Fruit fly (Drosophila melanogaster) whole organism, prepupa: Measurements from ENCODE around the gene Nepl19.

Experiments
- Blimp-1 ChIP-seq: fragments of 200-800 bp; sonication (Bioruptor generic); optimal IDR thresholded peaks from 3 replicates; lab custom pipeline; 2017; ENCODE audit warnings: missing biosample characterization, missing genetic modification characterization, mild to moderate bottlenecking, moderate library complexity, missing genetic modification reagents
- CG10631 ChIP-seq: fragments of 200-800 bp; sonication (Bioruptor generic); optimal IDR thresholded peaks from 2 replicates; lab custom pipeline; 2016; ENCODE audit warnings: missing biosample characterization, missing genetic modification characterization
- CG10669 ChIP-seq: fragments of 200-800 bp; sonication (Bioruptor generic); optimal IDR thresholded peaks from 3 replicates; lab custom pipeline; 2018; ENCODE audit warnings: missing biosample characterization, mild to moderate bottlenecking, missing genetic modification characterization, moderate library complexity
- CG11294 ChIP-seq: fragments of 200-800 bp; sonication (Bioruptor generic); IDR thresholded peaks from 2 replicates; pipeline ENCODE4 v1.3.6; 2022; ENCODE audit warnings: missing biosample characterization, missing genetic modification characterization
- CG11762 ChIP-seq: fragments of 200-800 bp; sonication (Bioruptor generic); optimal IDR thresholded peaks from 3 replicates; lab custom pipeline; 2016; ENCODE audit warnings: missing biosample characterization, missing genetic modification characterization; ENCODE audit not compliant: insufficient read depth
- CG11902 ChIP-seq: fragments of 200-800 bp; sonication (Bioruptor generic); optimal IDR thresholded peaks from 3 replicates; lab custom pipeline; 2016; ENCODE audit warnings: missing biosample characterization, missing genetic modification characterization
- CG15336 ChIP-seq: fragments of 200-800 bp; sonication (Bioruptor generic); IDR thresholded peaks from 2 replicates; pipeline ENCODE4 v1.3.6; 2022; ENCODE audit warnings: missing biosample characterization, missing genetic modification characterization
- CG1621 ChIP-seq: fragments of 200-800 bp; sonication (Bioruptor generic); optimal IDR thresholded peaks from 3 replicates; lab custom pipeline; 2018; ENCODE audit warnings: missing biosample characterization, mild to moderate bottlenecking, missing genetic modification characterization
- CG16779 ChIP-seq: fragments of 200-800 bp; sonication (Bioruptor generic); optimal IDR thresholded peaks from 3 replicates; lab custom pipeline; 2017; ENCODE audit warnings: missing biosample characterization, mild to moderate bottlenecking, missing genetic modification characterization
- CG3032 ChIP-seq: fragments of 200-800 bp; optimal IDR thresholded peaks from 2 replicates; lab custom pipeline; 2019; ENCODE audit warnings: missing biosample characterization, mild to moderate bottlenecking, missing genetic modification characterization, moderate library complexity
- CG31627 ChIP-seq: fragments of 200-800 bp; sonication (Bioruptor generic); optimal IDR thresholded peaks from 3 replicates; lab custom pipeline; 2016; ENCODE audit warnings: missing biosample characterization, missing genetic modification characterization
- CG32006 ChIP-seq: fragments of 200-800 bp; sonication (Bioruptor generic); optimal IDR thresholded peaks from 3 replicates; lab custom pipeline; 2017; ENCODE audit warnings: missing biosample characterization, mild to moderate bottlenecking, missing genetic modification characterization
- CG34406 ChIP-seq: fragments of 200-800 bp; sonication (Bioruptor generic); optimal IDR thresholded peaks from 3 replicates; lab custom pipeline; 2016; ENCODE audit warnings: missing biosample characterization, missing genetic modification characterization
- CG3919 ChIP-seq: fragments of 200-800 bp; sonication (Bioruptor generic); optimal IDR thresholded peaks from 3 replicates; lab custom pipeline; 2016; ENCODE audit warnings: missing biosample characterization, missing genetic modification characterization
- CG4318 ChIP-seq: fragments of 200-800 bp; sonication (Bioruptor generic); optimal IDR thresholded peaks from 3 replicates; lab custom pipeline; 2017; ENCODE audit warnings: missing biosample characterization, mild to moderate bottlenecking, missing genetic modification characterization
- CG6163 ChIP-seq: fragments of 200-800 bp; sonication (Bioruptor generic); IDR thresholded peaks from 3 replicates; pipeline ENCODE4 v1.3.6; 2022; ENCODE audit warnings: missing biosample characterization, missing genetic modification characterization
- CG6276 ChIP-seq: fragments of 200-800 bp; sonication (Bioruptor generic); optimal IDR thresholded peaks from 2 replicates; lab custom pipeline; 2017; ENCODE audit warnings: missing biosample characterization, mild to moderate bottlenecking, missing genetic modification characterization
- CG6808 ChIP-seq: fragments of 200-800 bp; sonication (Bioruptor generic); optimal IDR thresholded peaks from 3 replicates; lab custom pipeline; 2017; ENCODE audit warnings: missing biosample characterization, missing genetic modification characterization, mild to moderate bottlenecking, moderate library complexity, missing genetic modification reagents
- CG7368 ChIP-seq: fragments of 200-800 bp; sonication (Bioruptor generic); optimal IDR thresholded peaks from 3 replicates; lab custom pipeline; 2016; ENCODE audit warnings: missing biosample characterization, missing genetic modification characterization
- CG8119 ChIP-seq: fragments of 200-800 bp; sonication (Bioruptor generic); IDR thresholded peaks from 3 replicates; pipeline ENCODE4 v1.3.6; 2022; ENCODE audit warnings: missing biosample characterization, missing genetic modification characterization
- CG8319 ChIP-seq: fragments of 200-800 bp; sonication (Bioruptor generic); optimal IDR thresholded peaks from 3 replicates; lab custom pipeline; 2016; ENCODE audit warnings: missing biosample characterization, missing genetic modification characterization
- CG8632 ChIP-seq: fragments of 200-800 bp; sonication (Bioruptor generic); optimal IDR thresholded peaks from 3 replicates; lab custom pipeline; 2016; ENCODE audit warnings: missing biosample characterization, missing genetic modification characterization
- CG9139 ChIP-seq: fragments of 200-800 bp; sonication (Bioruptor generic); optimal IDR thresholded peaks from 3 replicates; lab custom pipeline; 2017; ENCODE audit warnings: missing biosample characterization, mild to moderate bottlenecking, missing genetic modification characterization
- Eip75B ChIP-seq: fragments of 200-800 bp; sonication (Bioruptor generic); optimal IDR thresholded peaks from 3 replicates; lab custom pipeline; 2016; ENCODE audit warnings: missing biosample characterization, missing genetic modification characterization
- Eip78C ChIP-seq: fragments of 200-800 bp; sonication (Bioruptor generic); peaks from one replicate; lab custom pipeline; 2016; ENCODE audit warnings: missing biosample characterization, missing genetic modification characterization
- Eip93F ChIP-seq: fragments of 200-800 bp; sonication (Bioruptor generic); optimal IDR thresholded peaks from 2 replicates; lab custom pipeline; 2016; ENCODE audit warnings: missing biosample characterization, mild to moderate bottlenecking, missing genetic modification characterization
- Ets21C ChIP-seq: fragments of 200-800 bp; sonication (Bioruptor generic); optimal IDR thresholded peaks from 3 replicates; lab custom pipeline; 2016; ENCODE audit warnings: missing biosample characterization, missing genetic modification characterization
- Ets96B ChIP-seq: fragments of 200-800 bp; optimal IDR thresholded peaks from 2 replicates; lab custom pipeline; 2019; ENCODE audit warnings: missing biosample characterization, mild to moderate bottlenecking, missing genetic modification characterization, moderate library complexity
- Gug ChIP-seq: fragments of 200-800 bp; sonication (Bioruptor generic); IDR thresholded peaks from 2 replicates; pipeline ENCODE4 v1.3.6; 2022; ENCODE audit warnings: missing biosample characterization, missing genetic modification characterization
- Hr38 ChIP-seq: sonication (Bioruptor generic); optimal IDR thresholded peaks from 2 replicates; lab custom pipeline; 2016; ENCODE audit warnings: missing biosample characterization, missing genetic modification characterization
- Hr39 ChIP-seq: fragments of 200-800 bp; sonication (Bioruptor generic); optimal IDR thresholded peaks from 2 replicates; lab custom pipeline; 2016; ENCODE audit warnings: missing biosample characterization, missing genetic modification characterization
- Hr4 ChIP-seq: fragments of 200-800 bp; sonication (Bioruptor generic); optimal IDR thresholded peaks from 3 replicates; lab custom pipeline; 2016; ENCODE audit warnings: missing biosample characterization, missing genetic modification characterization
- Lpt ChIP-seq: fragments of 200-800 bp; sonication (Bioruptor generic); optimal IDR thresholded peaks from 3 replicates; lab custom pipeline; 2016; ENCODE audit warnings: missing biosample characterization, missing genetic modification characterization
- Met ChIP-seq: fragments of 200-800 bp; sonication (Bioruptor generic); optimal IDR thresholded peaks from 3 replicates; lab custom pipeline; 2016; ENCODE audit warnings: missing biosample characterization, missing genetic modification characterization
- OdsH ChIP-seq: fragments of 200-800 bp; sonication (Bioruptor generic); optimal IDR thresholded peaks from 3 replicates; lab custom pipeline; 2016; ENCODE audit warnings: missing biosample characterization, missing genetic modification characterization
- Smox ChIP-seq: fragments of 200-800 bp; sonication (Bioruptor generic); optimal IDR thresholded peaks from 3 replicates; lab custom pipeline; 2016; ENCODE audit warnings: missing biosample characterization, missing genetic modification characterization
- Sox102F ChIP-seq: fragments of 200-800 bp; sonication (Bioruptor generic); optimal IDR thresholded peaks from 2 replicates; lab custom pipeline; 2016; ENCODE audit warnings: missing biosample characterization, mild to moderate bottlenecking, missing genetic modification characterization
- Sox14 ChIP-seq: fragments of 200-800 bp; sonication (Bioruptor generic); optimal IDR thresholded peaks from 3 replicates; lab custom pipeline; 2016; ENCODE audit warnings: missing biosample characterization, missing genetic modification characterization
- Sox15 ChIP-seq: fragments of 200-800 bp; sonication (Bioruptor generic); optimal IDR thresholded peaks from 3 replicates; lab custom pipeline; 2016; ENCODE audit warnings: missing biosample characterization, missing genetic modification characterization
- acj6 ChIP-seq: fragments of 200-800 bp; sonication (Bioruptor generic); optimal IDR thresholded peaks from 3 replicates; lab custom pipeline; 2016; ENCODE audit warnings: missing biosample characterization, missing genetic modification characterization
- cyc ChIP-seq: fragments of 200-800 bp; sonication (Bioruptor generic); optimal IDR thresholded peaks from 3 replicates; lab custom pipeline; 2016; ENCODE audit warnings: missing biosample characterization, missing genetic modification characterization
- dac ChIP-seq: fragments of 200-800 bp; sonication (Bioruptor generic); optimal IDR thresholded peaks from 2 replicates; lab custom pipeline; 2017; ENCODE audit warnings: missing biosample characterization, mild to moderate bottlenecking, missing genetic modification characterization
- dsx ChIP-seq: fragments of 200-800 bp; optimal IDR thresholded peaks from 3 replicates; lab custom pipeline; 2019; ENCODE audit warnings: missing biosample characterization, mild to moderate bottlenecking, missing genetic modification characterization, moderate library complexity; ENCODE audit not compliant: poor library complexity, severe bottlenecking
- fd59A ChIP-seq: fragments of 200-800 bp; sonication (Bioruptor generic); optimal IDR thresholded peaks from 2 replicates; lab custom pipeline; 2017; ENCODE audit warnings: missing biosample characterization, mild to moderate bottlenecking, missing genetic modification characterization, missing genetic modification reagents
- fd85E ChIP-seq: fragments of 200-800 bp; sonication (Bioruptor generic); optimal IDR thresholded peaks from 3 replicates; lab custom pipeline; 2016; ENCODE audit warnings: missing biosample characterization, missing genetic modification characterization
- fkh ChIP-seq: fragments of 200-800 bp; sonication (Bioruptor generic); optimal IDR thresholded peaks from 3 replicates; lab custom pipeline; 2017; ENCODE audit warnings: missing biosample characterization, mild to moderate bottlenecking, missing genetic modification characterization, moderate library complexity
- lz ChIP-seq: fragments of 200-800 bp; sonication (Bioruptor generic); optimal IDR thresholded peaks from 3 replicates; lab custom pipeline; 2016; ENCODE audit warnings: missing biosample characterization, missing genetic modification characterization
- salr ChIP-seq, 2 experiments: fragments of 200-800 bp; sonication (Bioruptor generic); optimal IDR thresholded peaks; 3 replicates each; lab custom pipeline; 2016 to 2018; ENCODE audit warnings: missing biosample characterization in 2 of 2, missing genetic modification characterization in 2 of 2, mild to moderate bottlenecking in 1 of 2
- spab ChIP-seq: fragments of 200-800 bp; sonication (Bioruptor generic); optimal IDR thresholded peaks from 2 replicates; lab custom pipeline; 2017; ENCODE audit warnings: missing biosample characterization, mild to moderate bottlenecking, missing genetic modification characterization, missing genetic modification reagents
- ss ChIP-seq, 2 experiments: fragments of 200-800 bp; sonication (Bioruptor generic); optimal IDR thresholded peaks; 2 replicates in 1 of 2; 3 replicates in 1 of 2; lab custom pipeline; 2017 to 2018; ENCODE audit warnings: mild to moderate bottlenecking in 2 of 2, missing biosample characterization in 2 of 2, missing genetic modification characterization in 2 of 2, moderate library complexity in 1 of 2
- topi ChIP-seq: fragments of 200-800 bp; sonication (Bioruptor generic); optimal IDR thresholded peaks from 3 replicates; lab custom pipeline; 2016; ENCODE audit warnings: missing biosample characterization, missing genetic modification characterization
- vri ChIP-seq: fragments of 200-800 bp; sonication (Bioruptor generic); optimal IDR thresholded peaks from 3 replicates; lab custom pipeline; 2016; ENCODE audit warnings: missing biosample characterization, mild to moderate bottlenecking, missing genetic modification characterization

Nepl19 gene

dm6 chr3R:28858241-28858647 is 21.7 kb downstream of the Nepl19 start:
- TF ChIP-seq CG32006, result peak; percentile 63
- TF ChIP-seq CG9139 (GFP tag; lab: Kevin White, UChicago), result peak; percentile 97
- TF ChIP-seq CG11762, result peak; percentile 57
- peak; percentile 41 for TF ChIP-seq Met (GFP tag; lab: Kevin White, UChicago)
- no peak for TF ChIP-seq acj6 (GFP tag; lab: Kevin White, UChicago)
- TF ChIP-seq CG6276, result peak; percentile 86
- TF ChIP-seq Hr39 (GFP tag; lab: Kevin White, UChicago), result no peak
- peak; percentile 21 for TF ChIP-seq fd85E (GFP tag; lab: Kevin White, UChicago)
- TF ChIP-seq Ets96B (tag; lab: Kevin White, UChicago), result peak; percentile 83
- TF ChIP-seq CG34406 (GFP tag; lab: Kevin White, UChicago), result peak; percentile 66
- TF ChIP-seq Eip93F (GFP tag; lab: Kevin White, UChicago), result peak; percentile 38
- TF ChIP-seq CG15336 (GFP tag; lab: Robert Waterston, UW), result peak; percentile 55; the same call in 1 of the 2 replicates
- peak; percentile 69 for TF ChIP-seq fd59A (GFP tag; lab: Kevin White, UChicago)
- no peak for TF ChIP-seq fkh (GFP tag; lab: Kevin White, UChicago)
- TF ChIP-seq CG3919 (GFP tag; lab: Kevin White, UChicago), result peak; percentile 72
- peak; percentile 64 for TF ChIP-seq Sox102F
- peak; percentile 40 for TF ChIP-seq CG10631
- TF ChIP-seq vri (GFP tag; lab: Kevin White, UChicago), result peak; percentile 70
- TF ChIP-seq OdsH, result peak; percentile 30
- no peak for TF ChIP-seq Hr38 (GFP tag; lab: Kevin White, UChicago)
- TF ChIP-seq CG16779 (tag; lab: Kevin White, UChicago), result peak; percentile 88
- peak; percentile 83 for TF ChIP-seq CG10669 (GFP tag; lab: Kevin White, UChicago)
- peak; percentile 14 for TF ChIP-seq dac (GFP tag; lab: Kevin White, UChicago)
- no peak for TF ChIP-seq Sox15
- peak; percentile 98 to 99 for TF ChIP-seq ss (GFP tag; optimal IDR thresholded peaks at IDR 0.05; lab: Kevin White, UChicago)
- TF ChIP-seq CG11902, result no peak
- peak; percentile 30 for TF ChIP-seq Blimp-1 (GFP tag; lab: Kevin White, UChicago)
- TF ChIP-seq CG6808, result peak; percentile 92
- TF ChIP-seq salr (GFP tag; optimal IDR thresholded peaks at IDR 0.05; lab: Kevin White, UChicago), result peak; percentile 37 to 46
- peak; percentile 9 for TF ChIP-seq Smox (GFP tag; lab: Kevin White, UChicago)
- peak; percentile 94 for TF ChIP-seq spab (GFP tag; lab: Kevin White, UChicago)
- peak; percentile 65 for TF ChIP-seq dsx (GFP tag; lab: Kevin White, UChicago)
- no peak; the same call in 1 of the 2 replicates for TF ChIP-seq Gug (GFP tag; lab: Robert Waterston, UW)
- peak; percentile 52 for TF ChIP-seq CG7368 (GFP tag; lab: Kevin White, UChicago)
- peak; percentile 92 for TF ChIP-seq CG6163 (GFP tag; lab: Robert Waterston, UW)
- TF ChIP-seq CG11294, result no peak
- no peak for TF ChIP-seq CG31627 (GFP tag; lab: Kevin White, UChicago)
- TF ChIP-seq CG8632 (GFP tag; lab: Kevin White, UChicago), result peak; percentile 73
- TF ChIP-seq topi, result peak; percentile 29
- no peak for TF ChIP-seq cyc
- TF ChIP-seq Eip78C, result peak; percentile 57
- no peak for TF ChIP-seq Hr4
- TF ChIP-seq CG3032 (tag; lab: Kevin White, UChicago), result peak; percentile 72
- no peak for TF ChIP-seq Ets21C
- peak; percentile 75 for TF ChIP-seq Eip75B (GFP tag; lab: Kevin White, UChicago)
- no peak for TF ChIP-seq CG4318 (GFP tag; lab: Kevin White, UChicago)
- TF ChIP-seq CG8119 (GFP tag; lab: Robert Waterston, UW), result peak; percentile 86
- peak; percentile 78 for TF ChIP-seq Lpt
- peak; percentile 88 for TF ChIP-seq CG1621 (tag; lab: Kevin White, UChicago)
- TF ChIP-seq CG8319 (GFP tag; lab: Kevin White, UChicago), result peak; percentile 68
- no peak for TF ChIP-seq lz (GFP tag; lab: Kevin White, UChicago)
- TF ChIP-seq Sox14 (GFP tag; lab: Kevin White, UChicago), result peak; percentile 17
